Worm (Caenorhabditis elegans) whole organism, young adult: ENCODE measurements around the gene pfs-2.

ENCODE experiments used
- B0261.1 ChIP-seq: sonication (generic microtip); optimal IDR thresholded peaks from 2 replicates; lab custom pipeline; 2016; ENCODE audit warnings: mild to moderate bottlenecking, missing genetic modification characterization, moderate library complexity, missing compliant biosample characterization
- B0336.3 ChIP-seq: fragments of 200-800 bp; sonication (Bioruptor generic); IDR thresholded peaks from 2 replicates; pipeline ENCODE4 v1.3.6; 2022; ENCODE audit warnings: missing genetic modification characterization, missing compliant biosample characterization
- F23B12.7 ChIP-seq: sonication (generic microtip); optimal IDR thresholded peaks from 2 replicates; lab custom pipeline; 2017; ENCODE audit warnings: missing genetic modification characterization, mild to moderate bottlenecking, missing compliant biosample characterization, antibody characterized with exemption, moderate library complexity; ENCODE audit not compliant: insufficient read depth
- F52B5.7 ChIP-seq: sonication (generic microtip); optimal IDR thresholded peaks from 2 replicates; lab custom pipeline; 2016; ENCODE audit warnings: mild to moderate bottlenecking, missing genetic modification characterization, missing compliant biosample characterization
- K11D2.4 ChIP-seq: fragments of 200-800 bp; sonication (Bioruptor generic); IDR thresholded peaks from 2 replicates; pipeline ENCODE4 v1.3.6; 2022; ENCODE audit warnings: missing genetic modification reagents, missing genetic modification characterization, missing compliant biosample characterization
- K12H6.12 ChIP-seq: fragments of 200-800 bp; sonication (Bioruptor generic); optimal IDR thresholded peaks from 2 replicates; lab custom pipeline; 2018; ENCODE audit warnings: mild to moderate bottlenecking, missing genetic modification characterization, missing compliant biosample characterization
- T26A5.8 ChIP-seq: sonication (generic microtip); optimal IDR thresholded peaks from 2 replicates; lab custom pipeline; 2016; ENCODE audit warnings: missing genetic modification characterization, missing compliant biosample characterization
- Y53G8AR.9 ChIP-seq: fragments of 200-800 bp; sonication (Bioruptor generic); conservative IDR thresholded peaks from 2 replicates; pipeline ENCODE4 v1.3.6; 2022; ENCODE audit warnings: missing genetic modification reagents, missing genetic modification characterization, missing compliant biosample characterization
- Y79H2A.3 ChIP-seq: fragments of 200-800 bp; sonication (Bioruptor generic); conservative IDR thresholded peaks from 2 replicates; pipeline ENCODE4 v1.3.6; 2022; ENCODE audit warnings: missing genetic modification reagents, missing genetic modification characterization, missing compliant biosample characterization
- akir-1 ChIP-seq: fragments of 200-800 bp; sonication (Bioruptor generic); optimal IDR thresholded peaks from 2 replicates; lab custom pipeline; 2018; ENCODE audit warnings: mild to moderate bottlenecking, missing genetic modification characterization, moderate library complexity, missing compliant biosample characterization
- ama-1 ChIP-seq, 3 experiments: fragments of 150-350 bp in 1 of 3; sonication (generic microtip) in 2 of 3; optimal IDR thresholded peaks; 2 replicates each; lab custom pipeline; 2014 to 2018; ENCODE audit warnings: missing biosample characterization in 2 of 3, missing genetic modification characterization in 2 of 3, missing genetic modification reagents in 2 of 3
- aptf-2 ChIP-seq: fragments of 200-800 bp; sonication (Bioruptor generic); conservative IDR thresholded peaks from 2 replicates; pipeline ENCODE4 v1.3.6; 2022; ENCODE audit warnings: missing genetic modification reagents, missing genetic modification characterization, missing compliant biosample characterization
- atf-7 ChIP-seq: sonication (generic microtip); optimal IDR thresholded peaks from 2 replicates; lab custom pipeline; 2017; ENCODE audit warnings: mild to moderate bottlenecking, missing genetic modification characterization, missing compliant biosample characterization
- attf-5 ChIP-seq: fragments of 200-800 bp; sonication (Bioruptor generic); optimal IDR thresholded peaks from 2 replicates; lab custom pipeline; 2018; ENCODE audit warnings: mild to moderate bottlenecking, missing genetic modification characterization, missing compliant biosample characterization
- bed-2 ChIP-seq: fragments of 200-800 bp; sonication (Bioruptor generic); IDR thresholded peaks from 2 replicates; pipeline ENCODE4 v1.3.6; 2022; ENCODE audit warnings: missing genetic modification reagents, missing genetic modification characterization, missing compliant biosample characterization
- cebp-1 ChIP-seq, 2 experiments: fragments of 200-800 bp in 1 of 2; sonication (Bioruptor generic) in 1 of 2; sonication (generic microtip) in 1 of 2; IDR thresholded peaks in 1 of 2; optimal IDR thresholded peaks in 1 of 2; 2 replicates each; pipeline versions ENCODE4 v1.3.6 to Lab custom; 2017 to 2022; ENCODE audit warnings: missing compliant biosample characterization in 2 of 2, missing genetic modification characterization in 2 of 2, mild to moderate bottlenecking in 1 of 2, missing genetic modification reagents in 1 of 2, moderate library complexity in 1 of 2
- ceh-27 ChIP-seq: fragments of 200-800 bp; sonication (Bioruptor generic); optimal IDR thresholded peaks from 2 replicates; lab custom pipeline; 2018; ENCODE audit warnings: mild to moderate bottlenecking, missing genetic modification characterization, moderate library complexity, missing compliant biosample characterization
- dox-1 ChIP-seq: fragments of 200-800 bp; sonication (Bioruptor generic); IDR thresholded peaks from 2 replicates; pipeline ENCODE4 v1.3.6; 2022; ENCODE audit warnings: missing genetic modification reagents, missing genetic modification characterization, missing compliant biosample characterization
- dpff-1 ChIP-seq: sonication (generic microtip); optimal IDR thresholded peaks from 2 replicates; lab custom pipeline; 2017; ENCODE audit warnings: mild to moderate bottlenecking, missing genetic modification characterization, missing compliant biosample characterization
- dpl-1 ChIP-seq: fragments of 150-350 bp; optimal IDR thresholded peaks from 2 replicates; lab custom pipeline; 2014; ENCODE audit warnings: missing biosample characterization, missing genetic modification reagents, missing genetic modification characterization
- efl-1 ChIP-seq: fragments of 150-350 bp; optimal IDR thresholded peaks from 2 replicates; lab custom pipeline; 2014; ENCODE audit warnings: missing biosample characterization, missing genetic modification reagents, missing genetic modification characterization
- ekl-4 ChIP-seq: fragments of 200-800 bp; sonication (Bioruptor generic); IDR thresholded peaks from 2 replicates; pipeline ENCODE4 v1.3.6; 2022; ENCODE audit warnings: missing genetic modification reagents, missing genetic modification characterization, missing compliant biosample characterization
- hlh-12 ChIP-seq: sonication (generic microtip); optimal IDR thresholded peaks from 2 replicates; lab custom pipeline; 2016; ENCODE audit warnings: missing genetic modification characterization, missing compliant biosample characterization
- hmg-1.2 ChIP-seq: fragments of 200-800 bp; sonication (Bioruptor generic); IDR thresholded peaks from 2 replicates; pipeline ENCODE4 v1.3.6; 2022; ENCODE audit warnings: missing genetic modification reagents, missing genetic modification characterization, missing compliant biosample characterization
- let-607 ChIP-seq, 2 experiments: fragments of 200-800 bp in 1 of 2; sonication (Bioruptor generic) in 1 of 2; sonication (generic microtip) in 1 of 2; optimal IDR thresholded peaks; 2 replicates each; lab custom pipeline; 2016 to 2018; ENCODE audit warnings: mild to moderate bottlenecking in 2 of 2, missing compliant biosample characterization in 2 of 2, missing genetic modification characterization in 2 of 2, moderate library complexity in 2 of 2, missing genotype in 1 of 2
- lin-26 ChIP-seq: fragments of 200-800 bp; sonication (Bioruptor generic); IDR thresholded peaks from 2 replicates; pipeline ENCODE4 v1.3.6; 2022; ENCODE audit warnings: missing genetic modification reagents, missing genetic modification characterization, missing compliant biosample characterization
- lin-35 ChIP-seq, 3 experiments: fragments of 150-350 bp in 2 of 3; sonication (generic microtip) in 1 of 3; optimal IDR thresholded peaks; 2 replicates each; lab custom pipeline; 2014 to 2018; ENCODE audit warnings: missing biosample characterization in 3 of 3, missing genetic modification characterization in 3 of 3, missing genetic modification reagents in 3 of 3
- lin-40 ChIP-seq: sonication (generic microtip); optimal IDR thresholded peaks from 2 replicates; lab custom pipeline; 2016; ENCODE audit warnings: missing genetic modification characterization, mild to moderate bottlenecking, missing compliant biosample characterization, missing genotype, missing genetic modification reagents
- lin-54 ChIP-seq: fragments of 200-800 bp; sonication (Bioruptor generic); optimal IDR thresholded peaks from 2 replicates; lab custom pipeline; 2018; ENCODE audit warnings: mild to moderate bottlenecking, missing genetic modification characterization, missing compliant biosample characterization
- madf-10 ChIP-seq: sonication (generic microtip); optimal IDR thresholded peaks from 2 replicates; lab custom pipeline; 2016; ENCODE audit warnings: mild to moderate bottlenecking, missing genetic modification characterization, missing compliant biosample characterization
- nfyb-1 ChIP-seq: fragments of 200-800 bp; sonication (Bioruptor generic); IDR thresholded peaks from 2 replicates; pipeline ENCODE4 v1.3.6; 2022; ENCODE audit warnings: missing genetic modification reagents, missing genetic modification characterization, missing compliant biosample characterization
- nhr-80 ChIP-seq: sonication (generic microtip); optimal IDR thresholded peaks from 2 replicates; lab custom pipeline; 2016; ENCODE audit warnings: missing genetic modification characterization, missing compliant biosample characterization
- pbrm-1 ChIP-seq: fragments of 200-800 bp; sonication (Bioruptor generic); IDR thresholded peaks from 2 replicates; pipeline ENCODE4 v1.3.6; 2022; ENCODE audit warnings: missing genetic modification reagents, missing genetic modification characterization, missing compliant biosample characterization
- pha-4 ChIP-seq: fragments of 150-350 bp; sonication (generic microtip); optimal IDR thresholded peaks from 2 replicates; lab custom pipeline; 2014; ENCODE audit warnings: missing biosample characterization, missing genetic modification reagents, missing genetic modification characterization
- sea-2 ChIP-seq: fragments of 200-800 bp; sonication (Bioruptor generic); IDR thresholded peaks from 2 replicates; pipeline ENCODE4 v1.3.6; 2022; ENCODE audit warnings: missing genetic modification characterization, missing compliant biosample characterization
- snpc-3.4 ChIP-seq: sonication (generic microtip); optimal IDR thresholded peaks from 2 replicates; lab custom pipeline; 2017; ENCODE audit warnings: missing genetic modification characterization, mild to moderate bottlenecking, missing compliant biosample characterization, antibody characterized with exemption, moderate library complexity, missing genotype, missing genetic modification reagents
- snpc-4 ChIP-seq, 5 experiments: fragments of 150-350 bp in 1 of 5; sonication (generic microtip) in 4 of 5; optimal IDR thresholded peaks; 2 replicates each; lab custom pipeline; 2014 to 2018; ENCODE audit warnings: missing genetic modification characterization in 5 of 5, missing biosample characterization in 3 of 5, antibody characterized with exemption in 2 of 5, mild to moderate bottlenecking in 2 of 5, missing compliant biosample characterization in 2 of 5, missing genotype in 2 of 5, moderate library complexity in 2 of 5, missing genetic modification reagents in 1 of 5
- somi-1 ChIP-seq: fragments of 200-800 bp; sonication (Bioruptor generic); optimal IDR thresholded peaks from 2 replicates; lab custom pipeline; 2018; ENCODE audit warnings: mild to moderate bottlenecking, missing genetic modification characterization, missing compliant biosample characterization
- tbp1 ChIP-seq: fragments of 200-800 bp; sonication (Bioruptor generic); optimal IDR thresholded peaks from 2 replicates; lab custom pipeline; 2018; ENCODE audit warnings: mild to moderate bottlenecking, missing genetic modification characterization, missing compliant biosample characterization
- ztf-22 ChIP-seq: fragments of 200-800 bp; sonication (Bioruptor generic); optimal IDR thresholded peaks from 2 replicates; lab custom pipeline; 2018; ENCODE audit warnings: mild to moderate bottlenecking, missing genetic modification characterization, moderate library complexity, missing compliant biosample characterization
- ztf-26 ChIP-seq: sonication (generic microtip); optimal IDR thresholded peaks from 2 replicates; lab custom pipeline; 2017; ENCODE audit warnings: missing genetic modification characterization, missing compliant biosample characterization

The pfs-2 gene

DNA sequence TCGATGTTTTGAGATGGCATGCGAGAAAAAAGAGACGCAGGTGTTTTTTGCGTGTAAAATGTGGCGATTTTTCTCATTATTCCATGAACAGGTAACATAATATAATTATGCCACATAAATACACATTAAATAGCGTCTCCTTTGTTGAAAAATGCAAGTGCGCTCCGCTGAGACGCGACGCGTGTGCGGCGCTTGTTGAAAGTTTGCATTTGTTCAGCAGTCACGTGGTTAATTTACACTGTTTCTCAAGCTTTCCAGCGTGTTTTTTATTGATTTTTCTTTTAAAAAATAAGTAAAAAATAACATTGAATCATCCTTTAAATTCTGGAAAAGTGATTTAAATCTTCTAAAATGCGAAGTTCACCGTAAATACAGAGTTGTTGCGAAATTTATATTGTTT is 41.4 kb downstream of the pfs-2 start (continued):
- TF ChIP-seq F23B12.7 (tag; lab: Kevin White, UChicago), result peak; percentile 56
- no peak for TF ChIP-seq somi-1 (GFP tag; lab: Kevin White, UChicago)
- TF ChIP-seq madf-10, result peak; percentile 56
- peak; percentile 94 for TF ChIP-seq attf-5 (GFP tag; lab: Kevin White, UChicago)
- TF ChIP-seq lin-35 (GFP tag; optimal IDR thresholded peaks at IDR 0.05; lab: Kevin White, UChicago), result peak in 1 of 3 experiments; percentile 87
- TF ChIP-seq dox-1 (GFP tag; lab: Robert Waterston, UW), result peak; percentile 36; the same call in 1 of the 2 replicates
- peak; percentile 41 for TF ChIP-seq dpl-1 (GFP tag; lab: Kevin White, UChicago)
- peak; percentile 73 for TF ChIP-seq ztf-26 (tag; lab: Kevin White, UChicago)
- no peak for TF ChIP-seq dpff-1 (tag; lab: Kevin White, UChicago)
- TF ChIP-seq hmg-1.2, result peak; percentile 54
- TF ChIP-seq snpc-3.4 (tag; lab: Kevin White, UChicago), result peak; percentile 15
- 0 out of 2 replicates have a peak, but pooled peaks have one; percentile 32 for TF ChIP-seq K11D2.4 (GFP tag; lab: Robert Waterston, UW)
- TF ChIP-seq tbp1 (GFP tag; lab: Kevin White, UChicago), result peak; percentile 3
- peak; percentile 68 for TF ChIP-seq lin-54 (GFP tag; lab: Kevin White, UChicago)
- TF ChIP-seq nhr-80 (tag; lab: Kevin White, UChicago), result peak; percentile 49
- TF ChIP-seq efl-1 (GFP tag; lab: Kevin White, UChicago), result peak; percentile 16

DNA sequence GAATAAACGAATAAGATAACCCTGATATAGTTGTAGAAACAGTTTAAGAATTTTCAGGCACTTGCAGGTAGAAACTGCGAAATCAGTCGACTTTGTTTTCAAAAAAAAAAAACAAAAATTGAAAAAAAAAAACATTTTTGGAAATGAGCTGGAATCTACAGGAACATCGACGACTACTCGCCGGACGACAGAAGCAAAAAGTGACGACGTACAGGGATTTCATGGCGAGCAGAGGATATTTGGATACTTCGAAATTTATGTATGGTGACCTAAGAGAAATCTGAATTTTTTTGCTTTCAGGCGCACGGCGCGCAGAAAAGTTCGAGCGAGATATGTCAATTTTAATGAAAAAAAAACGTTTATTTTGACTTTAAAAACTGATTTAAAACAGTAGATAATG is 42.9 kb downstream of the pfs-2 start:
- TF ChIP-seq ama-1 (optimal IDR thresholded peaks at IDR 0.05; lab: Kevin White, UChicago) (peak; percentile 26), ama-1 (GFP tag; optimal IDR thresholded peaks at IDR 0.05; lab: Kevin White, UChicago) (no peak), bed-2 (GFP tag; lab: Robert Waterston, UW) (no peak), aptf-2 (GFP tag; lab: Robert Waterston, UW) (no peak), akir-1 (GFP tag; lab: Kevin White, UChicago) (no peak), Y53G8AR.9 (GFP tag; lab: Robert Waterston, UW) (0 out of 2 replicates have a peak, but pooled peaks have one; percentile 15), sea-2 (GFP tag; lab: Robert Waterston, UW) (no peak)

DNA sequence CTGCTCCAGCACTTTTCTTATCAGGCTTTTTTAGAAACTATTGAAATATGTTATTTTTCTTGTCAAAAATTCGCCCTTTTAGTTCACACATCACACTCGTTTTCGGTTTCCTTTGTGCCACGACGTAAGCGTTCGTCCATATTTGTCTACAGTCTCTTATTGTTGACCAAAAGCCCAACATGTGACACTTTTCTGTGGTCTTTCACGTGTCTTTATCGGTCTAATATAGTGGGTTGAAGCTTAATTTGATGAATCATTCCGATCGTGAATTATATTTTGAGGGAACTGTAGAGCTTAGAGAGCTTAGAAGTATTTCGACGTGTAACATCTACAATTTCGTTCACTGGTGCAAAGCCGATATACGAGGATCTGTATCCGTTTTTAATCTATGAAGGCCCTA is 46.1 kb downstream of the pfs-2 start:
- TF ChIP-seq T26A5.8 (tag; lab: Kevin White, UChicago) (no peak), Y79H2A.3 (GFP tag; lab: Robert Waterston, UW) (no peak), atf-7 (tag; lab: Kevin White, UChicago) (no peak), hlh-12 (no peak), pha-4 (tag; lab: Kevin White, UChicago) (peak; percentile 21), ceh-27 (no peak), ztf-22 (GFP tag; lab: Kevin White, UChicago) (no peak), cebp-1 (GFP tag; IDR thresholded peaks at IDR 0.05; lab: Robert Waterston, UW) (no peak), cebp-1 (tag; optimal IDR thresholded peaks at IDR 0.05; lab: Kevin White, UChicago) (peak; percentile 14), nhr-80 (tag; lab: Kevin White, UChicago) (peak; percentile 9), lin-26 (GFP tag; lab: Robert Waterston, UW) (no peak)

DNA sequence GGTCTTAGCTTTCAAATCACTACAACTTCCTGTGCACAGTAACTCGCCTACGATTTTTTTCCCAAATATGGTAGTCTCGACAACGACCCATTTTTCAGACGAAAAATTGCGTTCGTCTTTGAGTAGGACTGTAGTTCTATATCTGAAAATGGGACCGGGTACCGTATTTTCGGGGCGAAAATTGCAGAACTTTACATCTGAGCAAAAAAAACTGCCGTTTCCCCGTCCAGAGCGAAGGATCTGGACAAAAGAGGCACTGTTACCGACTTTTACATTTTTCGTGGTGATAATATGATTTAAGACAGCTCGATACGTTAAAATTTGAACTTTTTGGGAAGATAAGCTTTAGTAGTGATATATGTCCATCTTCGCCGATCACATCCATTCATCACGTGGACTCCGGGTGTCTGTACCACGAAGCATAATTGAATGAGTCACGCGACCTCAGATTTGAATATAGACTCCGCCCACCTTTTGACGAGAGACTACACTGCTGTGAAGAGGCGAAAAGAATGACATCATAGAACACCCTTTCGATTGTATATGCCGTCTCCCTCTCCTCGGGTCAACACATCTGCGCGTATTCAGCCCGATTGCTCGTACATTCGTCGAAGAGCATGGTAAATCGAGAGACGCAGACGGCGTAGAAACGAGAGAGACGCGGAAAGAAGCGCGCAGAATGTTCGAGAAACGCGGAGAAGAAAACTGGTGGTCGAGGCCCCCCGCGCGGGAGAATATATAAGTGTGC is 46.7 kb downstream of the pfs-2 start:
- TF ChIP-seq snpc-4 (GFP tag; optimal IDR thresholded peaks at IDR 0.05; lab: Kevin White, UChicago) (no peak), snpc-4 (tag; optimal IDR thresholded peaks at IDR 0.05; lab: Kevin White, UChicago) (peak in 1 of 4 experiments; percentile 4), B0336.3 (GFP tag; lab: Robert Waterston, UW) (0 out of 2 replicates have a peak, but pooled peaks have one; percentile 25), F52B5.7 (no peak), ama-1 (optimal IDR thresholded peaks at IDR 0.05; lab: Kevin White, UChicago) (no peak), ama-1 (GFP tag; optimal IDR thresholded peaks at IDR 0.05; lab: Kevin White, UChicago) (no peak), B0261.1 (tag; lab: Kevin White, UChicago) (no peak), let-607 (tag; optimal IDR thresholded peaks at IDR 0.05; lab: Kevin White, UChicago) (peak in 1 of 2 experiments; percentile 2), ekl-4 (GFP tag; lab: Robert Waterston, UW) (0 out of 2 replicates have a peak, but pooled peaks have one; percentile 45), K12H6.12 (tag; lab: Kevin White, UChicago) (peak; percentile 39), pbrm-1 (GFP tag; lab: Robert Waterston, UW) (0 out of 2 replicates have a peak, but pooled peaks have one; percentile 66), nfyb-1 (GFP tag; lab: Robert Waterston, UW) (0 out of 2 replicates have a peak, but pooled peaks have one; percentile 22), lin-40 (tag; lab: Kevin White, UChicago) (peak; percentile 69)
